Worm (Caenorhabditis elegans): ENCODE results near the gene F53E10.6.

DNA sequence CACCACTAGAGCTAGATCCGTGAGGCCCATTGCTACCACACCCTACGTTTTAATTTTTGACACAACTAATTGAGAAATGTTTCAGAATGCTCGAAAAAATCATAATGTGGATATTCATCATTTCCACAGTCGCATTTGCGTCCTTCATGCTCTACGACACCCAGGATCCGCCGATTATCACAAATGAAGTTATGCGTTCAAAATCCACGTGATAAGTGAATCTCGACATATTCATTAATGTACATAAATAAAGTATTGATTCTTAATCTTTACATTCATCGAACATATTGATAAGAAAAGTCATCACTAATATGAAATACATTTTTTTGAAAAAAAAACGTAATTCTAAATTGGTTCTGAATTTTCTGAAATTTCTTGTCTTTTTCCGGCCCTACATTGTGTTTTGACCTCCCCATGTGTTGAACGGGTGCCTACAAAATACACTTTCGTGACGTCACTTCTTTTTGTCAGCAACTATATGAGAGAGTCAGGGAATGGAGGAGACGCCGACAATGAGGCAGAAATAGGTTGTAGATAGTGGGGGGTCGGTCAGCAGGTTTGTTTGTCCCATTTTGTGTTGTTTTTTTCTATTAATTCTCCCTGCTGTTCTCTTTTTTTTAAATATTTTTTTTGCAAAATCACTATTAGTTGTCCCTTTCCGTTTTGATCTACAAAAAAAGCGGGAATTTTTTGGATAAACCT lies 12.3 kb upstream of the F53E10.6 start, which contains the start of gene F53E10.1:
- TF ChIP-seq zag-1 (tag; optimal IDR thresholded peaks at IDR 0.05): no peak
- TF ChIP-seq ceh-28 (tag; optimal IDR thresholded peaks at IDR 0.05): no peak
- TF ChIP-seq nhr-76 (tag; optimal IDR thresholded peaks at IDR 0.05): no peak
- TF ChIP-seq nhr-28 (tag; optimal IDR thresholded peaks at IDR 0.05): peak; percentile 99
- no peak for TF ChIP-seq ceh-82 (tag; optimal IDR thresholded peaks at IDR 0.05)
- TF ChIP-seq T26A8.4 (GFP tag; IDR thresholded peaks at IDR 0.05): no peak
- TF ChIP-seq arid-1 (GFP tag; conservative IDR thresholded peaks at IDR 0.05): no peak
- TF ChIP-seq ces-1 (GFP tag; optimal IDR thresholded peaks at IDR 0.05): no peak
- peak; percentile 14 to 64 for TF ChIP-seq mdl-1 (tag; optimal IDR thresholded peaks at IDR 0.05)
- no peak for TF ChIP-seq ama-1 (optimal IDR thresholded peaks at IDR 0.05)
